Fruit fly (Drosophila melanogaster): ENCODE results near the gene nebu.

The nebu gene

dm6 chr3L:12802443-12802865, 40.5 kb downstream of the nebu start (continued):
- TF ChIP-seq CkIIα-i1 (GFP tag; IDR thresholded peaks at IDR 0.05) (no peak), fd3F (GFP tag; optimal IDR thresholded peaks at IDR 0.05) (no peak), danr (GFP tag; IDR thresholded peaks at IDR 0.05) (no peak), ftz-f1 (GFP tag; optimal IDR thresholded peaks at IDR 0.05) (no peak), org-1 (GFP tag; optimal IDR thresholded peaks at IDR 0.05) (no peak), MTF-1 (GFP tag; optimal IDR thresholded peaks at IDR 0.05; ENCODE audit: borderline replicate concordance) (no peak), sr (GFP tag; IDR thresholded peaks at IDR 0.05) (no peak), gsb-n (tag; optimal IDR thresholded peaks at IDR 0.05) (no peak), CG15601 (tag; optimal IDR thresholded peaks at IDR 0.05) (peak; percentile 17), CG2889 (GFP tag; IDR thresholded peaks at IDR 0.05) (no peak), sens (GFP tag) (peak; percentile 88), CG10959 (GFP tag; IDR thresholded peaks at IDR 0.05) (no peak), dati (GFP tag; IDR thresholded peaks at IDR 0.05) (no peak), cato (GFP tag; optimal IDR thresholded peaks at IDR 0.05; ENCODE audit: borderline replicate concordance) (no peak), eve (GFP tag; optimal IDR thresholded peaks at IDR 0.05) (no peak), Gug (GFP tag; IDR thresholded peaks at IDR 0.05) (no peak), CG6683 (GFP tag; optimal IDR thresholded peaks at IDR 0.05) (no peak), CG7357 (GFP tag; IDR thresholded peaks at IDR 0.05) (no peak), CG30431 (GFP tag; optimal IDR thresholded peaks at IDR 0.05) (no peak), CG14860 (GFP tag; IDR thresholded peaks at IDR 0.05; ENCODE audit: partially characterized antibody) (no peak), cg (GFP tag; optimal IDR thresholded peaks at IDR 0.05) (peak; percentile 12), Hr78 (GFP tag; optimal IDR thresholded peaks at IDR 0.05) (no peak), CG7928 (GFP tag; optimal IDR thresholded peaks at IDR 0.05) (no peak), PHDP (tag; optimal IDR thresholded peaks at IDR 0.05) (peak; percentile 54), CG31365 (tag; optimal IDR thresholded peaks at IDR 0.05) (no peak), Nf-YC (tag; optimal IDR thresholded peaks at IDR 0.05) (no peak), Sin3A (optimal IDR thresholded peaks at IDR 0.05) (no peak), CG18764 (GFP tag; optimal IDR thresholded peaks at IDR 0.05) (no peak), YL-1 (GFP tag; optimal IDR thresholded peaks at IDR 0.05) (no peak), CG13287 (GFP tag; IDR thresholded peaks at IDR 0.05; ENCODE audit: partially characterized antibody) (no peak), CG17912 (GFP tag; optimal IDR thresholded peaks at IDR 0.05) (no peak), CG32772 (GFP tag; IDR thresholded peaks at IDR 0.05) (no peak), CG2202 (tag; optimal IDR thresholded peaks at IDR 0.05) (no peak), CG33213 (GFP tag; optimal IDR thresholded peaks at IDR 0.05) (no peak), hb (GFP tag; IDR thresholded peaks at IDR 0.05; ENCODE audit: partially characterized antibody) (no peak), CG11093 (GFP tag; IDR thresholded peaks at IDR 0.05) (peak; percentile 37; the same call in 1 of the 3 replicates), CG3995 (GFP tag; optimal IDR thresholded peaks at IDR 0.05) (no peak), Eip74EF (GFP tag; optimal IDR thresholded peaks at IDR 0.05) (peak in 1 of 2 experiments; percentile 56), sob (GFP tag; IDR thresholded peaks at IDR 0.05) (peak; percentile 26; the same call in 1 of the 2 replicates), CG6813 (GFP tag; optimal IDR thresholded peaks at IDR 0.05) (peak; percentile 16), CG9437 (GFP tag; optimal IDR thresholded peaks at IDR 0.05) (no peak), tio (GFP tag; optimal IDR thresholded peaks at IDR 0.05) (no peak), CG6765 (GFP tag; optimal IDR thresholded peaks at IDR 0.05) (no peak), CG14050 (GFP tag; IDR thresholded peaks at IDR 0.05) (no peak), CG6254 (GFP tag; optimal IDR thresholded peaks at IDR 0.05) (no peak), CG11247 (GFP tag; IDR thresholded peaks at IDR 0.05) (no peak), sd (tag; optimal IDR thresholded peaks at IDR 0.05) (no peak), chm (GFP tag; IDR thresholded peaks at IDR 0.05) (no peak), CG4820 (GFP tag; optimal IDR thresholded peaks at IDR 0.05) (no peak), so (GFP tag; IDR thresholded peaks at IDR 0.05) (no peak), h (optimal IDR thresholded peaks at IDR 0.05) (no peak), Oaz (GFP tag; IDR thresholded peaks at IDR 0.05) (no peak)
